Worm (Caenorhabditis elegans): ENCODE measurements around the gene F10G2.2.

The F10G2.2 gene

ce11 chrV:7361673-7362072, 30.7 kb downstream of the F10G2.2 start, which contains the start of gene cyp-35A1:
cyp-35A1 (minus strand) TSS chrV:7361773.
- TF ChIP-seq nhr-23 (tag; optimal IDR thresholded peaks at IDR 0.05) = no peak
- TF ChIP-seq unc-55 (GFP tag; optimal IDR thresholded peaks at IDR 0.05) = no peak
- no peak for TF ChIP-seq nhr-237 (tag; optimal IDR thresholded peaks at IDR 0.05)
- TF ChIP-seq Y55F3AM.14 (GFP tag; optimal IDR thresholded peaks at IDR 0.05) = no peak
- no peak for TF ChIP-seq lin-39 (tag; optimal IDR thresholded peaks at IDR 0.05)
- TF ChIP-seq ztf-4 (tag; optimal IDR thresholded peaks at IDR 0.05) = no peak
- no peak for TF ChIP-seq snpc-4 (tag; optimal IDR thresholded peaks at IDR 0.05)
- no peak for TF ChIP-seq sma-3 (GFP tag; optimal IDR thresholded peaks at IDR 0.05)
- no peak for TF ChIP-seq nhr-10 (tag; optimal IDR thresholded peaks at IDR 0.05)
- TF ChIP-seq ztf-1 (GFP tag; conservative IDR thresholded peaks at IDR 0.05) = no peak
- no peak for TF ChIP-seq nhr-77 (tag; optimal IDR thresholded peaks at IDR 0.05)
- TF ChIP-seq aly-2 (tag; optimal IDR thresholded peaks at IDR 0.05) = no peak
- TF ChIP-seq unc-62 (GFP tag; optimal IDR thresholded peaks at IDR 0.05) = no peak
- no peak for TF ChIP-seq mab-5 (tag; optimal IDR thresholded peaks at IDR 0.05)
- no peak for TF ChIP-seq crh-2 (tag; optimal IDR thresholded peaks at IDR 0.05)

- TF ChIP-seq gmeb-1 (tag; optimal IDR thresholded peaks at IDR 0.05) (peak; percentile 27), fos-1 (tag; optimal IDR thresholded peaks at IDR 0.05) (peak; percentile 67), nhr-23 (tag; optimal IDR thresholded peaks at IDR 0.05) (no peak), unc-62 (GFP tag; optimal IDR thresholded peaks at IDR 0.05) (no peak), egl-27 (tag; optimal IDR thresholded peaks at IDR 0.05) (no peak), unc-39 (tag; optimal IDR thresholded peaks at IDR 0.05) (no peak)
Observed at ce11 chrV:7364059-7364458, 33.1 kb downstream of the F10G2.2 start, which contains the start of gene cyp-35A2. cyp-35A2 (minus strand) TSS chrV:7364182.

- TF ChIP-seq peb-1 (tag; optimal IDR thresholded peaks at IDR 0.05) (no peak), fos-1 (tag; optimal IDR thresholded peaks at IDR 0.05) (no peak), nhr-77 (tag; optimal IDR thresholded peaks at IDR 0.05) (no peak), skn-1 (tag; optimal IDR thresholded peaks at IDR 0.05) (no peak), aly-2 (tag; optimal IDR thresholded peaks at IDR 0.05) (no peak), snpc-4 (tag; optimal IDR thresholded peaks at IDR 0.05) (no peak), crh-2 (tag; optimal IDR thresholded peaks at IDR 0.05) (no peak), R02D3.7 (tag; optimal IDR thresholded peaks at IDR 0.05) (no peak), alr-1 (tag; optimal IDR thresholded peaks at IDR 0.05) (no peak), nhr-6 (tag; optimal IDR thresholded peaks at IDR 0.05) (no peak), sem-4 (tag; optimal IDR thresholded peaks at IDR 0.05) (no peak), nhr-21 (tag; optimal IDR thresholded peaks at IDR 0.05) (no peak), lin-11 (tag; optimal IDR thresholded peaks at IDR 0.05) (no peak), Y55F3AM.14 (GFP tag; optimal IDR thresholded peaks at IDR 0.05) (no peak), nhr-237 (tag; optimal IDR thresholded peaks at IDR 0.05) (no peak)
Observed at ce11 chrV:7364951-7365350, 34.0 kb downstream of the F10G2.2 start, which contains the start of gene exc-13. exc-13 (plus strand) TSS chrV:7365251.

- TF ChIP-seq unc-55 (GFP tag; optimal IDR thresholded peaks at IDR 0.05) = no peak
- TF ChIP-seq ztf-11 (tag; optimal IDR thresholded peaks at IDR 0.05) = no peak
- TF ChIP-seq ztf-1 (GFP tag; conservative IDR thresholded peaks at IDR 0.05) = no peak
- TF ChIP-seq zag-1 (tag; optimal IDR thresholded peaks at IDR 0.05) = no peak
- TF ChIP-seq Y55F3AM.14 (GFP tag; optimal IDR thresholded peaks at IDR 0.05) = no peak
- TF ChIP-seq mdl-1 (tag; optimal IDR thresholded peaks at IDR 0.05) = no peak
- no peak for TF ChIP-seq nhr-6 (tag; optimal IDR thresholded peaks at IDR 0.05)
Observed at ce11 chrV:7369578-7369977, 38.6 kb downstream of the F10G2.2 start, which contains the start of gene srj-14. srj-14 (plus strand) TSS chrV:7369708.

ce11 chrV:7374090-7374489, 43.1 kb downstream of the F10G2.2 start, which contains the start of gene srx-56:
srx-56 (plus strand) TSS chrV:7374390.
- no peak for TF ChIP-seq unc-62 (GFP tag; optimal IDR thresholded peaks at IDR 0.05)
- TF ChIP-seq Y55F3AM.14 (GFP tag; optimal IDR thresholded peaks at IDR 0.05) = no peak
- no peak for TF ChIP-seq ama-1 (optimal IDR thresholded peaks at IDR 0.05)
- TF ChIP-seq lsy-2 (tag; optimal IDR thresholded peaks at IDR 0.05) = no peak
- TF ChIP-seq nhr-25 (tag; optimal IDR thresholded peaks at IDR 0.05) = no peak
- no peak for TF ChIP-seq elt-1 (tag; optimal IDR thresholded peaks at IDR 0.05)
- TF ChIP-seq ztf-1 (GFP tag; conservative IDR thresholded peaks at IDR 0.05) = no peak
- no peak for TF ChIP-seq elt-3 (tag; optimal IDR thresholded peaks at IDR 0.05)
- TF ChIP-seq ZK546.5 (tag; optimal IDR thresholded peaks at IDR 0.05) = no peak
- no peak for TF ChIP-seq sem-4 (tag; optimal IDR thresholded peaks at IDR 0.05)
- no peak for TF ChIP-seq alr-1 (tag; optimal IDR thresholded peaks at IDR 0.05)
